Worm (Caenorhabditis elegans): ENCODE results near the gene C07A9.12.

DNA sequence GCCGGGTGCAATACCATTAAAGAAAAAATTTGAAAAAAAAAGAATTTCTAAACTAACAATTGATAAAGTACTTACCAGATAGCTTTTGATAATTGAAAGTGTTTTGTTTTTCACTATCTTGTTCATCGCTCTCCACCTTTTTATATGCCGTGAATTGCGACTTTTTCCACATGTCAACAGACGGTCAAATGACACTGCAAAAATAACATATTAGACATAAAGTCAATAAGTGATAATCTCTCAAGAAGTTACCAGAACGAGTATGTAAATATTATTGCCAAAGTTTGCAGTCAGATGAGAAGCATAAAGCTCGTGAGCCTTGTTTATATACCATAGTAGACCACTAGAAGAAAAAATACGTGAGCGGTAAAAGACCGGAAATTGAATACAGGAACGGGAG is 8.5 kb upstream of the C07A9.12 start, which contains the start of gene dao-6:
- no peak for TF ChIP-seq nhr-76 (tag; optimal IDR thresholded peaks at IDR 0.05)
- no peak for TF ChIP-seq efl-1 (optimal IDR thresholded peaks at IDR 0.05)
- TF ChIP-seq efl-1 (GFP tag; optimal IDR thresholded peaks at IDR 0.05 in 1 of 2), result peak in 1 of 2 experiments; percentile 21
- no peak for TF ChIP-seq snpc-4 (tag; optimal IDR thresholded peaks at IDR 0.05)
- no peak for TF ChIP-seq nhr-11 (tag; optimal IDR thresholded peaks at IDR 0.05)
- TF ChIP-seq hpl-2 (GFP tag; optimal IDR thresholded peaks at IDR 0.05), result no peak
- TF ChIP-seq mab-9 (GFP tag; IDR thresholded peaks at IDR 0.05), result no peak
- no peak for TF ChIP-seq ama-1 (optimal IDR thresholded peaks at IDR 0.05)
